Fruit fly (Drosophila melanogaster): ENCODE data around the gene Ser.

dm6 chr3R:27238438-27239301 lies 44.6 kb upstream of the Ser start, which contains the start of the genes CG31064 and PolA2:
- TF ChIP-seq CG34367 (tag; optimal IDR thresholded peaks at IDR 0.05) (no peak), Snoo (tag; optimal IDR thresholded peaks at IDR 0.05) (no peak), CG13204 (GFP tag; optimal IDR thresholded peaks at IDR 0.05) (no peak), D1 (tag; optimal IDR thresholded peaks at IDR 0.05) (no peak), gl (tag; optimal IDR thresholded peaks at IDR 0.05) (no peak)
